Worm (Caenorhabditis elegans) whole organism, young adult: ENCODE results near the gene C23H4.8.

Source experiments
- F33H1.4 ChIP-seq: fragments of 200-800 bp; sonication (Bioruptor generic); IDR thresholded peaks from 2 replicates; pipeline ENCODE4 v1.3.6; 2022; ENCODE audit warnings: missing genetic modification reagents, missing genetic modification characterization, missing compliant biosample characterization
- F37B4.10 ChIP-seq: fragments of 200-800 bp; sonication (Bioruptor generic); IDR thresholded peaks from 2 replicates; pipeline ENCODE4 v1.3.6; 2022; ENCODE audit warnings: missing genetic modification characterization, missing compliant biosample characterization
- ama-1 ChIP-seq, 3 experiments: fragments of 150-350 bp in 1 of 3; sonication (generic microtip) in 2 of 3; optimal IDR thresholded peaks; 2 replicates each; lab custom pipeline; 2014 to 2018; ENCODE audit warnings: missing biosample characterization in 2 of 3, missing genetic modification characterization in 2 of 3, missing genetic modification reagents in 2 of 3
- chd-7 ChIP-seq: sonication (generic microtip); optimal IDR thresholded peaks from 2 replicates; lab custom pipeline; 2016; ENCODE audit warnings: mild to moderate bottlenecking, missing genetic modification characterization, moderate library complexity, missing compliant biosample characterization
- madf-3 ChIP-seq: fragments of 200-800 bp; sonication (Bioruptor generic); IDR thresholded peaks from 2 replicates; pipeline ENCODE4 v1.3.6; 2022; ENCODE audit warnings: missing genetic modification reagents, missing genetic modification characterization, missing compliant biosample characterization
- pha-4 ChIP-seq: fragments of 150-350 bp; sonication (generic microtip); optimal IDR thresholded peaks from 2 replicates; lab custom pipeline; 2014; ENCODE audit warnings: missing biosample characterization, missing genetic modification reagents, missing genetic modification characterization

ce11 chrX:12182684-12183477 is 34.2 kb upstream of the C23H4.8 start:
- TF ChIP-seq F37B4.10 (GFP tag; lab: Robert Waterston, UW) (no peak), ama-1 (optimal IDR thresholded peaks at IDR 0.05; lab: Kevin White, UChicago) (no peak), ama-1 (GFP tag; optimal IDR thresholded peaks at IDR 0.05; lab: Kevin White, UChicago) (no peak), pha-4 (tag; lab: Kevin White, UChicago) (no peak), F33H1.4 (GFP tag; lab: Robert Waterston, UW) (no peak), madf-3 (GFP tag; lab: Robert Waterston, UW) (no peak), chd-7 (tag; lab: Kevin White, UChicago) (no peak)
